Worm (Caenorhabditis elegans): Measurements from ENCODE around the gene cec-6.

DNA sequence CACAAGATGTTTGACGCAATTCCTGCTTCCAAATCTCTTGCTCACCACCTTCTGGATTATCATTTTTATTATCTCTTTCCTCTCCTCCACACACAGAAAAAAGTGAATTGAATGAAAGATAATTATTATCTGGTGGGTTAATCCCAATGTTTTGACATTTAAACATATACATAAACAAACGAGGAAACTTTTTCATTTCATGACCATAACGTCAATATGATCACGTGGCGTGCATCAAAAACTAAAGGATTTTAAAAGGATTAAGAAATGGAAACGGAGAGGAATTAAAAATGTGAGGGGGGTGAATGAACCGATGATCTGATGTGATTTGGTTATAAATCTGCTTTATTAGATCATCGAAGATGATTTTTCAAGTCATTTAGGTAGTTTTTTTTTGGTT lies 50.9 kb downstream of the cec-6 start:
- no peak for TF ChIP-seq W03F9.2 (tag; optimal IDR thresholded peaks at IDR 0.05)
- no peak for TF ChIP-seq dao-5 (tag; optimal IDR thresholded peaks at IDR 0.05)

Data from whole organism, L4/young adult.